Worm (Caenorhabditis elegans): ENCODE measurements around the gene Y7A5A.2.
A peak's percentile ranks its signal among the peaks of the same experiment; 100 is the strongest.

Gene Y7A5A.2

ce11 chrX:15772674-15773073, at the start of gene Y7A5A.2:
Y7A5A.2 (minus strand) TSS chrX:15772735.
- TF ChIP-seq unc-130 (tag; optimal IDR thresholded peaks at IDR 0.05): peak; percentile 5
- TF ChIP-seq fkh-4 (tag; optimal IDR thresholded peaks at IDR 0.05; ENCODE audit: borderline replicate concordance): no peak
- TF ChIP-seq grh-1 (GFP tag; IDR thresholded peaks at IDR 0.05): no peak
- TF ChIP-seq dsc-1 (tag; optimal IDR thresholded peaks at IDR 0.05): no peak
- TF ChIP-seq dpl-1 (GFP tag; optimal IDR thresholded peaks at IDR 0.05): no peak
- no peak for TF ChIP-seq alr-1 (tag; optimal IDR thresholded peaks at IDR 0.05; ENCODE audit: borderline replicate concordance)
- TF ChIP-seq fos-1 (tag; optimal IDR thresholded peaks at IDR 0.05): no peak
- no peak for TF ChIP-seq nhr-237 (tag; optimal IDR thresholded peaks at IDR 0.05)
- no peak for TF ChIP-seq skn-1 (tag; optimal IDR thresholded peaks at IDR 0.05)
- peak in 1 of 6 experiments; percentile 12 for TF ChIP-seq elt-3 (tag; optimal IDR thresholded peaks at IDR 0.05)
- peak; percentile 14 for TF ChIP-seq rnt-1 (tag; optimal IDR thresholded peaks at IDR 0.05)
- no peak for TF ChIP-seq lin-13 (GFP tag; optimal IDR thresholded peaks at IDR 0.05)
- TF ChIP-seq tbx-2 (tag; optimal IDR thresholded peaks at IDR 0.05): no peak
- TF ChIP-seq hpl-2 (GFP tag; optimal IDR thresholded peaks at IDR 0.05): no peak
- no peak for TF ChIP-seq efl-3 (GFP tag; optimal IDR thresholded peaks at IDR 0.05)
- TF ChIP-seq aha-1 (tag; optimal IDR thresholded peaks at IDR 0.05): no peak
- no peak for TF ChIP-seq unc-30 (tag; optimal IDR thresholded peaks at IDR 0.05)
- no peak for TF ChIP-seq lir-3 (tag; optimal IDR thresholded peaks at IDR 0.05; ENCODE audit: poor library complexity)
- no peak for TF ChIP-seq ztf-11 (tag; optimal IDR thresholded peaks at IDR 0.05)
- TF ChIP-seq lin-14 (GFP tag; optimal IDR thresholded peaks at IDR 0.05): peak; percentile 21
- TF ChIP-seq nhr-12 (tag; optimal IDR thresholded peaks at IDR 0.05): no peak
- no peak for TF ChIP-seq jun-1 (tag; optimal IDR thresholded peaks at IDR 0.05)
- peak; percentile 1 for TF ChIP-seq snu-23 (GFP tag; optimal IDR thresholded peaks at IDR 0.05)
- no peak for TF ChIP-seq lin-39 (tag; optimal IDR thresholded peaks at IDR 0.05)
- TF ChIP-seq ceh-82 (tag; optimal IDR thresholded peaks at IDR 0.05): no peak
- no peak for TF ChIP-seq mab-9 (GFP tag; IDR thresholded peaks at IDR 0.05)
- no peak for TF ChIP-seq tlp-1 (tag; optimal IDR thresholded peaks at IDR 0.05)
- no peak for TF ChIP-seq Y116A8C.19 (tag; optimal IDR thresholded peaks at IDR 0.05; ENCODE audit: borderline replicate concordance)
- TF ChIP-seq ceh-88 (GFP tag; IDR thresholded peaks at IDR 0.05): no peak
- no peak for TF ChIP-seq lin-15B (tag; optimal IDR thresholded peaks at IDR 0.05)
- TF ChIP-seq mdl-1 (tag; optimal IDR thresholded peaks at IDR 0.05): no peak
- TF ChIP-seq unc-86 (tag; optimal IDR thresholded peaks at IDR 0.05): no peak
- no peak for TF ChIP-seq snpc-4 (tag; optimal IDR thresholded peaks at IDR 0.05)
- no peak for TF ChIP-seq nhr-28 (tag; optimal IDR thresholded peaks at IDR 0.05)
- TF ChIP-seq sptf-1 (tag; optimal IDR thresholded peaks at IDR 0.05): no peak
- TF ChIP-seq ceh-8 (GFP tag; optimal IDR thresholded peaks at IDR 0.05): no peak
- TF ChIP-seq blmp-1 (tag; optimal IDR thresholded peaks at IDR 0.05): peak; percentile 87
- TF ChIP-seq vab-15 (tag; optimal IDR thresholded peaks at IDR 0.05): no peak
- no peak for TF ChIP-seq ceh-63 (GFP tag; optimal IDR thresholded peaks at IDR 0.05)
- TF ChIP-seq zip-4 (GFP tag; optimal IDR thresholded peaks at IDR 0.05): no peak
- no peak for TF ChIP-seq hlh-4 (tag; optimal IDR thresholded peaks at IDR 0.05)
- TF ChIP-seq hlh-17 (GFP tag; optimal IDR thresholded peaks at IDR 0.05; ENCODE audit: borderline replicate concordance): no peak
- TF ChIP-seq nhr-84 (tag; optimal IDR thresholded peaks at IDR 0.05): no peak
- no peak for TF ChIP-seq pag-3 (tag; optimal IDR thresholded peaks at IDR 0.05; ENCODE audit: borderline replicate concordance, insufficient read depth)
- no peak for TF ChIP-seq ama-1 (optimal IDR thresholded peaks at IDR 0.05)
- no peak for TF ChIP-seq ztf-4 (tag; optimal IDR thresholded peaks at IDR 0.05)

All from whole organism, L1 larva.